Worm (Caenorhabditis elegans) whole organism, L4 larva: Measurements from ENCODE around the gene W08E12.9.
A peak's percentile ranks its signal among the peaks of the same experiment; 100 is the strongest.

ENCODE experiments used
- F26F4.8 ChIP-seq: fragments of 200-800 bp; sonication (Bioruptor generic); conservative IDR thresholded peaks from 2 replicates; pipeline ENCODE4 v1.3.6; 2022; ENCODE audit warnings: missing genetic modification characterization, missing compliant biosample characterization
- T20F7.1 ChIP-seq: fragments of 200-800 bp; sonication (Bioruptor generic); optimal IDR thresholded peaks from 2 replicates; lab custom pipeline; 2018; ENCODE audit warnings: mild to moderate bottlenecking, missing genetic modification characterization, missing compliant biosample characterization
- T26A8.4 ChIP-seq: fragments of 200-800 bp; sonication (Bioruptor generic); IDR thresholded peaks from 2 replicates; pipeline ENCODE4 v1.3.6; 2022; ENCODE audit warnings: missing genetic modification characterization, missing compliant biosample characterization
- Y105C5A.15 ChIP-seq: fragments of 200-800 bp; sonication (Bioruptor generic); IDR thresholded peaks from 2 replicates; pipeline ENCODE4 v1.3.6; 2022; ENCODE audit warnings: missing genetic modification characterization, missing compliant biosample characterization
- Y75B8A.6 ChIP-seq: fragments of 200-800 bp; sonication (Bioruptor generic); IDR thresholded peaks from 2 replicates; pipeline ENCODE4 v1.3.6; 2022; ENCODE audit warnings: missing genetic modification reagents, missing genetic modification characterization, missing compliant biosample characterization
- aha-1 ChIP-seq: fragments of 150-350 bp; peaks from one replicate; lab custom pipeline; 2014; ENCODE audit warnings: missing biosample characterization, missing genetic modification characterization
- ceh-32 ChIP-seq: sonication (generic microtip); optimal IDR thresholded peaks from 2 replicates; lab custom pipeline; 2016; ENCODE audit warnings: mild to moderate bottlenecking, missing genetic modification characterization, missing compliant biosample characterization; ENCODE audit not compliant: poor library complexity
- ceh-82 ChIP-seq: sonication (generic microtip); optimal IDR thresholded peaks from 2 replicates; lab custom pipeline; 2017; ENCODE audit warnings: missing biosample characterization, missing genetic modification characterization
- daf-16 ChIP-seq, 3 experiments: sonication (generic microtip); optimal IDR thresholded peaks; 2 replicates each; lab custom pipeline; 2016 to 2017; ENCODE audit warnings: missing genetic modification characterization in 3 of 3, missing genetic modification reagents in 3 of 3, mild to moderate bottlenecking in 2 of 3, missing compliant biosample characterization in 2 of 3, missing biosample characterization in 1 of 3, moderate library complexity in 1 of 3
- dmd-6 ChIP-seq: fragments of 200-800 bp; sonication (Bioruptor generic); IDR thresholded peaks from 2 replicates; pipeline ENCODE4 v1.3.6; 2022; ENCODE audit warnings: missing genetic modification reagents, missing genetic modification characterization, missing compliant biosample characterization
- dmd-9 ChIP-seq: fragments of 200-800 bp; sonication (Bioruptor generic); IDR thresholded peaks from 2 replicates; pipeline ENCODE4 v1.3.6; 2022; ENCODE audit warnings: missing genetic modification reagents, missing genetic modification characterization, missing compliant biosample characterization
- hlh-11 ChIP-seq: fragments of 200-800 bp; sonication (Bioruptor generic); optimal IDR thresholded peaks from 2 replicates; lab custom pipeline; 2018; ENCODE audit warnings: mild to moderate bottlenecking, missing genetic modification characterization, missing compliant biosample characterization
- hlh-30 ChIP-seq: sonication (generic microtip); optimal IDR thresholded peaks from 2 replicates; lab custom pipeline; 2017; ENCODE audit warnings: antibody characterized with exemption, mild to moderate bottlenecking, missing genetic modification characterization, missing compliant biosample characterization; ENCODE audit not compliant: insufficient read depth
- hmg-1.1 ChIP-seq: fragments of 200-800 bp; sonication (Bioruptor generic); IDR thresholded peaks from 2 replicates; pipeline ENCODE4 v1.3.6; 2022; ENCODE audit warnings: missing genetic modification reagents, missing genetic modification characterization, missing compliant biosample characterization
- lim-7 ChIP-seq: fragments of 200-800 bp; sonication (Bioruptor generic); IDR thresholded peaks from 2 replicates; pipeline ENCODE4 v1.3.6; 2022; ENCODE audit warnings: missing genetic modification characterization, missing compliant biosample characterization
- lin-38 ChIP-seq: fragments of 200-800 bp; sonication (Bioruptor generic); IDR thresholded peaks from 2 replicates; pipeline ENCODE4 v1.3.6; 2022; ENCODE audit warnings: missing genetic modification reagents, missing genetic modification characterization, missing compliant biosample characterization
- lsy-2 ChIP-seq, 2 experiments: fragments of 150-350 bp in 1 of 2; sonication (generic microtip) in 1 of 2; optimal IDR thresholded peaks; 2 replicates each; lab custom pipeline; 2014 to 2017; ENCODE audit warnings: missing biosample characterization in 2 of 2, missing genetic modification characterization in 2 of 2
- madf-5 ChIP-seq, 2 experiments: fragments of 200-800 bp; sonication (Bioruptor generic); IDR thresholded peaks; 2 replicates each; pipeline ENCODE4 v1.3.6; 2022; ENCODE audit warnings: missing compliant biosample characterization in 2 of 2, missing genetic modification characterization in 2 of 2
- madf-9 ChIP-seq: fragments of 200-800 bp; sonication (Bioruptor generic); conservative IDR thresholded peaks from 2 replicates; pipeline ENCODE4 v1.3.6; 2022; ENCODE audit warnings: missing genetic modification reagents, missing genetic modification characterization, missing compliant biosample characterization
- mxl-3 ChIP-seq: fragments of 200-800 bp; sonication (Bioruptor generic); optimal IDR thresholded peaks from 2 replicates; lab custom pipeline; 2018; ENCODE audit warnings: mild to moderate bottlenecking, missing genetic modification characterization, missing compliant biosample characterization
- nhr-102 ChIP-seq: sonication (generic microtip); optimal IDR thresholded peaks from 2 replicates; lab custom pipeline; 2016; ENCODE audit warnings: mild to moderate bottlenecking, missing genetic modification characterization, moderate library complexity, missing compliant biosample characterization
- nhr-11 ChIP-seq: fragments of 150-350 bp; optimal IDR thresholded peaks from 2 replicates; lab custom pipeline; 2014; ENCODE audit warnings: missing biosample characterization, missing genetic modification characterization
- nhr-111 ChIP-seq: fragments of 200-800 bp; sonication (Bioruptor generic); optimal IDR thresholded peaks from 2 replicates; lab custom pipeline; 2018; ENCODE audit warnings: mild to moderate bottlenecking, missing genetic modification characterization, missing compliant biosample characterization
- nhr-25 ChIP-seq: sonication (generic microtip); optimal IDR thresholded peaks from 2 replicates; lab custom pipeline; 2017; ENCODE audit warnings: missing genetic modification characterization, mild to moderate bottlenecking, missing compliant biosample characterization, antibody characterized with exemption, moderate library complexity, borderline replicate concordance; ENCODE audit not compliant: insufficient read depth
- nhr-48 ChIP-seq: sonication (generic microtip); optimal IDR thresholded peaks from 2 replicates; lab custom pipeline; 2016; ENCODE audit warnings: mild to moderate bottlenecking, missing genetic modification characterization, missing compliant biosample characterization
- nhr-77 ChIP-seq: fragments of 150-350 bp; optimal IDR thresholded peaks from 2 replicates; lab custom pipeline; 2014; ENCODE audit warnings: missing biosample characterization, missing genetic modification characterization
- rbr-2 ChIP-seq: sonication (generic microtip); optimal IDR thresholded peaks from 2 replicates; lab custom pipeline; 2016; ENCODE audit warnings: missing genotype, missing genetic modification characterization, missing compliant biosample characterization
- set-16 ChIP-seq: fragments of 200-800 bp; sonication (Bioruptor generic); IDR thresholded peaks from 2 replicates; pipeline ENCODE4 v1.3.6; 2022; ENCODE audit warnings: missing genetic modification reagents, missing genetic modification characterization, missing compliant biosample characterization
- snpc-4 ChIP-seq: fragments of 150-350 bp; optimal IDR thresholded peaks from 2 replicates; lab custom pipeline; 2014; ENCODE audit warnings: missing biosample characterization, missing genetic modification characterization
- tag-97 ChIP-seq: fragments of 200-800 bp; sonication (Bioruptor generic); IDR thresholded peaks from 2 replicates; pipeline ENCODE4 v1.3.6; 2022; ENCODE audit warnings: missing genetic modification characterization, missing compliant biosample characterization
- unc-39 ChIP-seq: sonication (generic microtip); optimal IDR thresholded peaks from 2 replicates; lab custom pipeline; 2017; ENCODE audit warnings: missing biosample characterization, missing genetic modification characterization
- zag-1 ChIP-seq: fragments of 150-350 bp; optimal IDR thresholded peaks from 2 replicates; lab custom pipeline; 2014; ENCODE audit warnings: missing biosample characterization, missing genetic modification characterization
- ztf-7 ChIP-seq: fragments of 150-350 bp; optimal IDR thresholded peaks from 2 replicates; lab custom pipeline; 2014; ENCODE audit warnings: missing biosample characterization, missing genetic modification characterization

W08E12.9 gene

ce11 chrIV:3294553-3295185 lies 12.7 kb downstream of the W08E12.9 start, which contains the start of gene W08E12.7 (continued):
- TF ChIP-seq daf-16 (GFP tag; optimal IDR thresholded peaks at IDR 0.05; lab: Kevin White, UChicago), result peak in 1 of 2 experiments; percentile 68
- TF ChIP-seq daf-16 (tag; optimal IDR thresholded peaks at IDR 0.05; lab: Kevin White, UChicago), result peak; percentile 93
- TF ChIP-seq rbr-2 (tag; lab: Kevin White, UChicago), result peak; percentile 91
- TF ChIP-seq nhr-77 (tag; lab: Kevin White, UChicago), result peak; percentile 98
- no peak for TF ChIP-seq T26A8.4 (GFP tag; lab: Robert Waterston, UW)
- TF ChIP-seq snpc-4, result peak; percentile 9
- TF ChIP-seq ceh-82 (tag; lab: Kevin White, UChicago), result no peak

ce11 chrIV:3293800-3294493 lies 13.4 kb downstream of the W08E12.9 start:
- TF ChIP-seq madf-9 (GFP tag; lab: Robert Waterston, UW), result no peak
- no peak for TF ChIP-seq nhr-48 (tag; lab: Kevin White, UChicago)
- TF ChIP-seq ztf-7 (tag; lab: Kevin White, UChicago), result no peak
- no peak for TF ChIP-seq lim-7 (GFP tag; lab: Robert Waterston, UW)
- no peak for TF ChIP-seq Y75B8A.6 (GFP tag; lab: Robert Waterston, UW)
- peak; percentile 31; the same call in 1 of the 2 replicates for TF ChIP-seq set-16 (GFP tag; lab: Robert Waterston, UW)
- peak; percentile 20 for TF ChIP-seq hlh-30 (tag; lab: Kevin White, UChicago)
- TF ChIP-seq, all 104 proteins: peak for 2

DNA sequence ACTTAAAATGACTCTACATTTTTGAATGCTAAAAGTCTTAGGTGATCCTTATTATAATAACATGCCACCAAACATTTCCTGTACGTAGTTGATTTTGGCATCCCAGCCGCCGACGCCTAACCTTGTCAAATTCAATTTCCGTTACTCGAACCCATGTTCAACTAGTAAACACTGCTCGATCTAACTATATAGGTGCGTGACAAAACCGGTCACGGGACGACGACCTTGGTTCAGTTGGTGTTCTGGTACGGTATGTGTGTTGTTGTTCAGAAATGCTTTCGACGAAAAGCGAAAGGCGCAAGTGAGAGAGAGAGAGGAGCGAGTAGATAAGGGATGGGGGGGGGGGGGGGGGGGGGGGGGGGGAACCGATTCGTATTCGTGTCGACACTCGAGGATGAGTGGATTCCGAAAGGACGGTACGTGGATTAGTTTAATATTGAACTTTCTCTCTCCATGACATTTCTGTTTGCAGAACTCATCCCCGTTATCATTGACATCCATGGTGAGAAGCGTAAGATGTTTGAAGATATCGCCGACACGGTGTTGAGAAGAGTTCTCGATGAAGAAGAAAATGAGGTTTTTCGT lies 15.3 kb downstream of the W08E12.9 start, which contains the start of gene W08E12.8:
W08E12.8 (plus strand) TSS at position 395 of the 585 bp plus-strand sequence.
- TF ChIP-seq hlh-11 (tag; lab: Kevin White, UChicago), result peak; percentile 3
- no peak for TF ChIP-seq tag-97 (GFP tag; lab: Robert Waterston, UW)
- TF ChIP-seq hlh-30 (tag; lab: Kevin White, UChicago), result peak; percentile 58
- no peak for TF ChIP-seq dmd-9 (GFP tag; lab: Robert Waterston, UW)
- TF ChIP-seq F26F4.8 (GFP tag; lab: Robert Waterston, UW), result no peak
- no peak for TF ChIP-seq ceh-32
- TF ChIP-seq madf-5 (GFP tag; IDR thresholded peaks at IDR 0.05; lab: Robert Waterston, UW), result no peak
- TF ChIP-seq nhr-102 (tag; lab: Kevin White, UChicago), result no peak
- TF ChIP-seq mxl-3, result peak; percentile 6
- no peak for TF ChIP-seq T20F7.1 (GFP tag; lab: Kevin White, UChicago)
- peak; percentile 66 for TF ChIP-seq set-16 (GFP tag; lab: Robert Waterston, UW)
- no peak for TF ChIP-seq dmd-6 (GFP tag; lab: Robert Waterston, UW)
- no peak for TF ChIP-seq lin-38 (GFP tag; lab: Robert Waterston, UW)
- TF ChIP-seq nhr-111 (GFP tag; lab: Kevin White, UChicago), result no peak
- TF ChIP-seq nhr-25 (tag; lab: Kevin White, UChicago), result no peak
- no peak for TF ChIP-seq unc-39 (tag; lab: Kevin White, UChicago)
- TF ChIP-seq, all 104 proteins: peak for 4

DNA sequence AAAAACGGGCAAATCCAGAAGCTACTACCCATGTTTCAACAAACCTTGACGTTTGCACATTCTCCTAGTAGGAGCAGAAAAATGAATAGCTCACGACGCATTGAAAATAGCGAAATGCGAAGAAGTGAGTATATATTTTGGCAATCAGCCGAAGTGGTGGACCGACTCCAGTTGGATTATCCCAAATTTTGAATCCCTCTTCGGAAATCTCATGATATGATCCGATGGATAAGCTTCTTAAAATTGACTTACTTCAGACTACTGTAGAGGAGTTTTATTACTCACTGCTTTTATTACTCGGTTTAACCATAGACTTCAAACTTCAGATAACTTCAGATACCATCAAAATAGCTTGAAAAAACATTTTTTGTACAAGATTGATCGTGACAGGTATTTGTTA lies 18.1 kb downstream of the W08E12.9 start, which contains the start of gene gcy-23:
gcy-23 (minus strand) TSS at position 101 of the 400 bp plus-strand sequence.
- TF ChIP-seq madf-9 (GFP tag; lab: Robert Waterston, UW), result no peak
- TF ChIP-seq ceh-32, result no peak
- TF ChIP-seq daf-16 (GFP tag; optimal IDR thresholded peaks at IDR 0.05; lab: Kevin White, UChicago), result no peak
- no peak for TF ChIP-seq daf-16 (tag; optimal IDR thresholded peaks at IDR 0.05; lab: Kevin White, UChicago)
- no peak for TF ChIP-seq hmg-1.1
- no peak for TF ChIP-seq Y105C5A.15
- no peak for TF ChIP-seq nhr-11 (tag; lab: Kevin White, UChicago)
- no peak for TF ChIP-seq nhr-25 (tag; lab: Kevin White, UChicago)
- no peak for TF ChIP-seq nhr-77 (tag; lab: Kevin White, UChicago)
- no peak for TF ChIP-seq hlh-11 (tag; lab: Kevin White, UChicago)
- no peak for TF ChIP-seq set-16 (GFP tag; lab: Robert Waterston, UW)
- no peak for TF ChIP-seq lsy-2 (tag; optimal IDR thresholded peaks at IDR 0.05; lab: Kevin White, UChicago)
- no peak for TF ChIP-seq zag-1 (tag; lab: Kevin White, UChicago)
- no peak for TF ChIP-seq F26F4.8 (GFP tag; lab: Robert Waterston, UW)
- no peak for TF ChIP-seq aha-1
